Worm (Caenorhabditis elegans) whole organism, L4 larva: ENCODE measurements around the gene sma-2.
A peak's percentile ranks its signal among the peaks of the same experiment; 100 is the strongest.

Experiments used
- D1046.2 ChIP-seq: fragments of 200-800 bp; sonication (Bioruptor generic); IDR thresholded peaks from 2 replicates; pipeline ENCODE4 v1.3.6; 2022; ENCODE audit warnings: missing genetic modification characterization, missing compliant biosample characterization
- F10B5.3 ChIP-seq: sonication (generic microtip); optimal IDR thresholded peaks from 2 replicates; lab custom pipeline; 2016; ENCODE audit warnings: mild to moderate bottlenecking, missing genetic modification characterization, missing compliant biosample characterization
- F26F4.8 ChIP-seq: fragments of 200-800 bp; sonication (Bioruptor generic); conservative IDR thresholded peaks from 2 replicates; pipeline ENCODE4 v1.3.6; 2022; ENCODE audit warnings: missing genetic modification characterization, missing compliant biosample characterization
- F37D6.2 ChIP-seq: sonication (generic microtip); optimal IDR thresholded peaks from 2 replicates; lab custom pipeline; 2016; ENCODE audit warnings: mild to moderate bottlenecking, missing genetic modification characterization, missing compliant biosample characterization
- F44E2.7 ChIP-seq: fragments of 200-800 bp; sonication (Bioruptor generic); IDR thresholded peaks from 2 replicates; pipeline ENCODE4 v2.1.2; 2022; ENCODE audit warnings: missing genetic modification characterization, missing compliant biosample characterization
- Y48G9A.11 ChIP-seq: fragments of 200-800 bp; sonication (Bioruptor generic); IDR thresholded peaks from 2 replicates; pipeline ENCODE4 v1.3.6; 2022; ENCODE audit warnings: missing genetic modification reagents, missing genetic modification characterization, missing compliant biosample characterization
- Y5F2A.4 ChIP-seq: fragments of 200-800 bp; sonication (Bioruptor generic); optimal IDR thresholded peaks from 2 replicates; lab custom pipeline; 2018; ENCODE audit warnings: mild to moderate bottlenecking, missing genetic modification characterization, missing compliant biosample characterization
- ZK337.2 ChIP-seq: fragments of 200-800 bp; sonication (Bioruptor generic); IDR thresholded peaks from 2 replicates; pipeline ENCODE4 v1.3.6; 2022; ENCODE audit warnings: missing genetic modification reagents, missing genetic modification characterization, missing compliant biosample characterization
- ZK546.5 ChIP-seq, 2 experiments: sonication (generic microtip); optimal IDR thresholded peaks; 2 replicates each; lab custom pipeline; 2017; ENCODE audit warnings: missing biosample characterization in 2 of 2, missing genetic modification characterization in 2 of 2
- ceh-28 ChIP-seq: fragments of 150-350 bp; optimal IDR thresholded peaks from 2 replicates; lab custom pipeline; 2014; ENCODE audit warnings: missing biosample characterization, missing genetic modification reagents, missing genetic modification characterization
- ceh-32 ChIP-seq: sonication (generic microtip); optimal IDR thresholded peaks from 2 replicates; lab custom pipeline; 2016; ENCODE audit warnings: mild to moderate bottlenecking, missing genetic modification characterization, missing compliant biosample characterization; ENCODE audit not compliant: poor library complexity
- ceh-82 ChIP-seq: sonication (generic microtip); optimal IDR thresholded peaks from 2 replicates; lab custom pipeline; 2017; ENCODE audit warnings: missing biosample characterization, missing genetic modification characterization
- cey-2 ChIP-seq: sonication (generic microtip); optimal IDR thresholded peaks from 3 replicates; lab custom pipeline; 2017; ENCODE audit warnings: missing genetic modification characterization, mild to moderate bottlenecking, missing compliant biosample characterization, antibody characterized with exemption, borderline replicate concordance; ENCODE audit not compliant: insufficient read depth
- daf-19 ChIP-seq: fragments of 200-800 bp; sonication (Bioruptor generic); conservative IDR thresholded peaks from 2 replicates; pipeline ENCODE4 v1.3.6; 2022; ENCODE audit warnings: missing genetic modification characterization, missing compliant biosample characterization
- daf-8 ChIP-seq: fragments of 200-800 bp; sonication (Bioruptor generic); IDR thresholded peaks from 2 replicates; pipeline ENCODE4 v1.3.6; 2022; ENCODE audit warnings: missing genetic modification characterization, missing compliant biosample characterization
- dpl-1 ChIP-seq: fragments of 150-350 bp; optimal IDR thresholded peaks from 2 replicates; lab custom pipeline; 2014; ENCODE audit warnings: missing biosample characterization, missing genetic modification reagents, missing genetic modification characterization
- duxl-1 ChIP-seq: sonication (generic microtip); optimal IDR thresholded peaks from 2 replicates; lab custom pipeline; 2016; ENCODE audit warnings: mild to moderate bottlenecking, missing genetic modification characterization, moderate library complexity, missing compliant biosample characterization; ENCODE audit not compliant: poor library complexity
- egl-27 ChIP-seq: sonication (generic microtip); optimal IDR thresholded peaks from 3 replicates; lab custom pipeline; 2017; ENCODE audit warnings: missing biosample characterization, missing genetic modification reagents, missing genetic modification characterization
- egl-43 ChIP-seq: fragments of 200-800 bp; sonication (Bioruptor generic); IDR thresholded peaks from 2 replicates; pipeline ENCODE4 v1.3.6; 2022; ENCODE audit warnings: missing genetic modification reagents, missing genetic modification characterization, missing compliant biosample characterization
- hmg-1.1 ChIP-seq: fragments of 200-800 bp; sonication (Bioruptor generic); IDR thresholded peaks from 2 replicates; pipeline ENCODE4 v1.3.6; 2022; ENCODE audit warnings: missing genetic modification reagents, missing genetic modification characterization, missing compliant biosample characterization
- jun-1 ChIP-seq: fragments of 150-350 bp; optimal IDR thresholded peaks from 2 replicates; lab custom pipeline; 2014; ENCODE audit warnings: missing biosample characterization, missing genetic modification reagents, missing genetic modification characterization
- lim-7 ChIP-seq: fragments of 200-800 bp; sonication (Bioruptor generic); IDR thresholded peaks from 2 replicates; pipeline ENCODE4 v1.3.6; 2022; ENCODE audit warnings: missing genetic modification characterization, missing compliant biosample characterization
- lin-1 ChIP-seq: fragments of 200-800 bp; sonication (Bioruptor generic); IDR thresholded peaks from 2 replicates; pipeline ENCODE4 v1.3.6; 2022; ENCODE audit warnings: missing genetic modification reagents, missing genetic modification characterization, missing compliant biosample characterization
- lin-13 ChIP-seq: fragments of 150-350 bp; optimal IDR thresholded peaks from 2 replicates; lab custom pipeline; 2014; ENCODE audit warnings: missing biosample characterization, missing genetic modification reagents, missing genetic modification characterization
- lin-15B ChIP-seq: fragments of 150-350 bp; sonication (generic microtip); optimal IDR thresholded peaks from 3 replicates; lab custom pipeline; 2014; ENCODE audit warnings: missing biosample characterization, missing genetic modification characterization
- lin-29 ChIP-seq: fragments of 200-800 bp; sonication (Bioruptor generic); IDR thresholded peaks from 2 replicates; pipeline ENCODE4 v1.3.6; 2022; ENCODE audit warnings: missing genetic modification reagents, missing genetic modification characterization, missing compliant biosample characterization
- lin-39 ChIP-seq: fragments of 150-350 bp; optimal IDR thresholded peaks from 2 replicates; lab custom pipeline; 2014; ENCODE audit warnings: missing biosample characterization, missing genetic modification reagents, missing genetic modification characterization
- lir-3 ChIP-seq: sonication (generic microtip); optimal IDR thresholded peaks from 2 replicates; lab custom pipeline; 2016; ENCODE audit warnings: mild to moderate bottlenecking, missing genetic modification characterization, missing compliant biosample characterization
- madf-9 ChIP-seq: fragments of 200-800 bp; sonication (Bioruptor generic); conservative IDR thresholded peaks from 2 replicates; pipeline ENCODE4 v1.3.6; 2022; ENCODE audit warnings: missing genetic modification reagents, missing genetic modification characterization, missing compliant biosample characterization
- mdl-1 ChIP-seq, 2 experiments: fragments of 150-350 bp in 1 of 2; sonication (generic microtip) in 1 of 2; optimal IDR thresholded peaks; 2 replicates each; lab custom pipeline; 2014 to 2017; ENCODE audit warnings: missing biosample characterization in 2 of 2, missing genetic modification characterization in 2 of 2
- mxl-3 ChIP-seq: fragments of 200-800 bp; sonication (Bioruptor generic); optimal IDR thresholded peaks from 2 replicates; lab custom pipeline; 2018; ENCODE audit warnings: mild to moderate bottlenecking, missing genetic modification characterization, missing compliant biosample characterization
- nhr-10 ChIP-seq: fragments of 150-350 bp; optimal IDR thresholded peaks from 2 replicates; lab custom pipeline; 2014; ENCODE audit warnings: missing biosample characterization, missing genetic modification characterization
- nhr-11 ChIP-seq: fragments of 150-350 bp; optimal IDR thresholded peaks from 2 replicates; lab custom pipeline; 2014; ENCODE audit warnings: missing biosample characterization, missing genetic modification characterization
- nhr-111 ChIP-seq: fragments of 200-800 bp; sonication (Bioruptor generic); optimal IDR thresholded peaks from 2 replicates; lab custom pipeline; 2018; ENCODE audit warnings: mild to moderate bottlenecking, missing genetic modification characterization, missing compliant biosample characterization
- nhr-42 ChIP-seq: fragments of 200-800 bp; sonication (Bioruptor generic); IDR thresholded peaks from 2 replicates; pipeline ENCODE4 v1.3.6; 2022; ENCODE audit warnings: missing genetic modification characterization, missing compliant biosample characterization
- nhr-48 ChIP-seq: sonication (generic microtip); optimal IDR thresholded peaks from 2 replicates; lab custom pipeline; 2016; ENCODE audit warnings: mild to moderate bottlenecking, missing genetic modification characterization, missing compliant biosample characterization
- nhr-76 ChIP-seq: fragments of 150-350 bp; optimal IDR thresholded peaks from 2 replicates; lab custom pipeline; 2014; ENCODE audit warnings: missing biosample characterization, missing genetic modification characterization
- nhr-77 ChIP-seq: fragments of 150-350 bp; optimal IDR thresholded peaks from 2 replicates; lab custom pipeline; 2014; ENCODE audit warnings: missing biosample characterization, missing genetic modification characterization
- saeg-2 ChIP-seq: fragments of 200-800 bp; sonication (Bioruptor generic); IDR thresholded peaks from 2 replicates; pipeline ENCODE4 v1.3.6; 2022; ENCODE audit warnings: missing genetic modification reagents, missing genetic modification characterization, missing compliant biosample characterization
- skn-1 ChIP-seq: fragments of 150-350 bp; optimal IDR thresholded peaks from 2 replicates; lab custom pipeline; 2014; ENCODE audit warnings: missing biosample characterization, missing genetic modification characterization
- snpc-1.2 ChIP-seq: fragments of 200-800 bp; sonication (Bioruptor generic); IDR thresholded peaks from 2 replicates; pipeline ENCODE4 v1.3.6; 2022; ENCODE audit warnings: missing genetic modification reagents, missing genetic modification characterization, missing compliant biosample characterization
- snpc-4 ChIP-seq: fragments of 150-350 bp; optimal IDR thresholded peaks from 2 replicates; lab custom pipeline; 2014; ENCODE audit warnings: missing biosample characterization, missing genetic modification characterization
- spr-1 ChIP-seq: sonication (generic microtip); optimal IDR thresholded peaks from 2 replicates; lab custom pipeline; 2016; ENCODE audit warnings: mild to moderate bottlenecking, missing genetic modification characterization, missing compliant biosample characterization
- spr-3 ChIP-seq: fragments of 200-800 bp; sonication (Bioruptor generic); optimal IDR thresholded peaks from 2 replicates; lab custom pipeline; 2018; ENCODE audit warnings: mild to moderate bottlenecking, missing genetic modification characterization, missing compliant biosample characterization
- tra-1 ChIP-seq: fragments of 200-800 bp; sonication (Bioruptor generic); IDR thresholded peaks from 2 replicates; pipeline ENCODE4 v1.3.6; 2022; ENCODE audit warnings: missing genetic modification reagents, missing genetic modification characterization, missing compliant biosample characterization
- zfp-2 ChIP-seq: sonication (generic microtip); optimal IDR thresholded peaks from 2 replicates; lab custom pipeline; 2016; ENCODE audit warnings: mild to moderate bottlenecking, missing genetic modification characterization, missing compliant biosample characterization
- zfp-3 ChIP-seq: fragments of 200-800 bp; sonication (Bioruptor generic); conservative IDR thresholded peaks from 2 replicates; pipeline ENCODE4 v1.3.6; 2022; ENCODE audit warnings: missing genetic modification reagents, missing genetic modification characterization, missing compliant biosample characterization
- ztf-11 ChIP-seq: fragments of 150-350 bp; optimal IDR thresholded peaks from 2 replicates; lab custom pipeline; 2014; ENCODE audit warnings: missing biosample characterization, missing genetic modification characterization
- ztf-7 ChIP-seq: fragments of 150-350 bp; optimal IDR thresholded peaks from 2 replicates; lab custom pipeline; 2014; ENCODE audit warnings: missing biosample characterization, missing genetic modification characterization

The sma-2 gene

ce11 chrIII:8794793-8795192, 45.3 kb downstream of the sma-2 start (continued):
- TF ChIP-seq Y48G9A.11 (no peak), saeg-2 (GFP tag; lab: Robert Waterston, UW) (no peak), F37D6.2 (no peak), lin-1 (GFP tag; lab: Robert Waterston, UW) (peak; percentile 49; the same call in 1 of the 2 replicates), nhr-48 (tag; lab: Kevin White, UChicago) (peak; percentile 2), spr-1 (tag; lab: Kevin White, UChicago) (no peak), lir-3 (tag; lab: Kevin White, UChicago) (no peak), egl-27 (tag; lab: Kevin White, UChicago) (no peak), cey-2 (tag; lab: Kevin White, UChicago) (peak; percentile 28), ZK546.5 (tag; optimal IDR thresholded peaks at IDR 0.05; lab: Kevin White, UChicago) (no peak), lim-7 (GFP tag; lab: Robert Waterston, UW) (no peak), tra-1 (GFP tag; lab: Robert Waterston, UW) (peak; percentile 75; the same call in 1 of the 2 replicates), F10B5.3 (peak; percentile 16), ceh-28 (tag; lab: Kevin White, UChicago) (no peak), lin-29 (no peak), ceh-82 (no peak), ztf-7 (tag; lab: Kevin White, UChicago) (peak; percentile 25), hmg-1.1 (peak; percentile 64), madf-9 (peak; percentile 52; the same call in 1 of the 2 replicates), F26F4.8 (GFP tag; lab: Robert Waterston, UW) (no peak), dpl-1 (GFP tag; lab: Kevin White, UChicago) (peak; percentile 47), daf-8 (no peak), egl-43 (GFP tag; lab: Robert Waterston, UW) (peak; percentile 80), nhr-42 (GFP tag; lab: Robert Waterston, UW) (no peak)
- TF ChIP-seq, all 104 proteins: peak for 47

DNA sequence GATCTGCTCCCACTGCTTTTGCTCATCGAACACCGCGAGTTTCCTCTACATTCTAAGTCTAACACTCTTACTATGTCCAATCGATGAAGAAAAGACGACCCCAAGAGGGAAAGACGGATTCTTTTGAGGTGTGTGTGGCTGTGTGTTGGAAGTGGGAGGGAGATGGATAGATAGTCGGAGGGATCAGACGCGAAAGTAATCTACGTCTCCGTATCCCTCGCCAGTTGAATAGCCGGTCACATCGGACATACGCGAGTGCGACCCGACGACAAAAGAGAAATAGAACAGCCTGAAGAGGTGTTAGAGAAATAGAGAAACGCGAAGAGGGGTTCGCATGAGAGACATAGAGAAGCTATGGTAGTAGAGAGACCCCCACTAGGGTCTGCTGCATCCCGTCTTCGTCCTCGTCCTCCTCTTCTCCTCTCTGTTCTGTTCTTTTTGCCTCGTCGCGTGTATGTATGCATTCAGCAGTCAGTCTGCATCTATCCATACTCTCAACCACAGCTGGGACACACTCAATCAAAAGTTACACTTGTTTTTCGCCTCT, 46.2 kb downstream of the sma-2 start:
- TF ChIP-seq snpc-1.2 = 0 out of 2 replicates have a peak, but pooled peaks have one; percentile 12
- peak; percentile 59 for TF ChIP-seq Y5F2A.4 (GFP tag; lab: Kevin White, UChicago)
- TF ChIP-seq F37D6.2 = peak; percentile 93
- TF ChIP-seq lin-15B = no peak
- TF ChIP-seq daf-19 (GFP tag; lab: Robert Waterston, UW) = peak; percentile 80
- no peak for TF ChIP-seq lim-7 (GFP tag; lab: Robert Waterston, UW)
- TF ChIP-seq nhr-111 (GFP tag; lab: Kevin White, UChicago) = no peak
- TF ChIP-seq ceh-32 = peak; percentile 64
- no peak for TF ChIP-seq lir-3 (tag; lab: Kevin White, UChicago)
- peak; percentile 93 for TF ChIP-seq mxl-3 (GFP tag; lab: Kevin White, UChicago)
- TF ChIP-seq ZK337.2 (GFP tag; lab: Robert Waterston, UW) = no peak
- no peak for TF ChIP-seq spr-3
- TF ChIP-seq ztf-11 (tag; lab: Kevin White, UChicago) = no peak
- TF ChIP-seq hmg-1.1 = peak; percentile 98
- peak; percentile 91 for TF ChIP-seq tra-1 (GFP tag; lab: Robert Waterston, UW)
- peak; percentile 60 for TF ChIP-seq nhr-10 (tag; lab: Kevin White, UChicago)
- no peak for TF ChIP-seq nhr-76 (tag; lab: Kevin White, UChicago)
- peak; percentile 71 for TF ChIP-seq cey-2 (tag; lab: Kevin White, UChicago)
- TF ChIP-seq lin-39 (tag; lab: Kevin White, UChicago) = peak; percentile 53
- TF ChIP-seq nhr-77 (tag; lab: Kevin White, UChicago) = peak; percentile 87
- TF ChIP-seq nhr-11 (tag; lab: Kevin White, UChicago) = peak; percentile 93
- peak; percentile 89 to 97 for TF ChIP-seq mdl-1 (tag; optimal IDR thresholded peaks at IDR 0.05; lab: Kevin White, UChicago)
- peak; percentile 88 for TF ChIP-seq spr-1 (tag; lab: Kevin White, UChicago)
- peak; percentile 14 for TF ChIP-seq skn-1 (tag; lab: Kevin White, UChicago)
- peak; percentile 94 for TF ChIP-seq lin-13
- peak; percentile 64 for TF ChIP-seq duxl-1
- TF ChIP-seq zfp-3 (GFP tag; lab: Robert Waterston, UW) = 0 out of 2 replicates have a peak, but pooled peaks have one; percentile 14
- TF ChIP-seq jun-1 (tag; lab: Kevin White, UChicago) = peak; percentile 87
- no peak for TF ChIP-seq F44E2.7
- TF ChIP-seq D1046.2 (GFP tag; lab: Robert Waterston, UW) = 0 out of 2 replicates have a peak, but pooled peaks have one; percentile 56
- TF ChIP-seq snpc-4 (tag; lab: Kevin White, UChicago) = peak; percentile 38
- TF ChIP-seq zfp-2 (tag; lab: Kevin White, UChicago) = no peak
